Fruit fly (Drosophila melanogaster) whole organism, adult: ENCODE data around the gene CG3655.

Source experiments
- CG11617 ChIP-seq: fragments of 200-800 bp; sonication (Bioruptor generic); optimal IDR thresholded peaks from 2 replicates; lab custom pipeline; 2017; ENCODE audit warnings: mild to moderate bottlenecking, missing biosample characterization, missing genetic modification reagents, missing genetic modification characterization
- CG14711 ChIP-seq: fragments of 200-800 bp; sonication (Bioruptor generic); optimal IDR thresholded peaks from 2 replicates; lab custom pipeline; 2018; ENCODE audit warnings: missing biosample characterization, mild to moderate bottlenecking, missing genetic modification characterization, moderate library complexity
- CG33017 ChIP-seq: fragments of 200-800 bp; sonication (Bioruptor generic); optimal IDR thresholded peaks from 2 replicates; lab custom pipeline; 2018; ENCODE audit warnings: missing biosample characterization, mild to moderate bottlenecking, missing genetic modification characterization, moderate library complexity
- kay ChIP-seq: fragments of 200-800 bp; sonication (Bioruptor generic); peaks from one replicate; lab custom pipeline; 2016; ENCODE audit warnings: missing biosample characterization, missing genetic modification characterization, borderline replicate concordance

DNA sequence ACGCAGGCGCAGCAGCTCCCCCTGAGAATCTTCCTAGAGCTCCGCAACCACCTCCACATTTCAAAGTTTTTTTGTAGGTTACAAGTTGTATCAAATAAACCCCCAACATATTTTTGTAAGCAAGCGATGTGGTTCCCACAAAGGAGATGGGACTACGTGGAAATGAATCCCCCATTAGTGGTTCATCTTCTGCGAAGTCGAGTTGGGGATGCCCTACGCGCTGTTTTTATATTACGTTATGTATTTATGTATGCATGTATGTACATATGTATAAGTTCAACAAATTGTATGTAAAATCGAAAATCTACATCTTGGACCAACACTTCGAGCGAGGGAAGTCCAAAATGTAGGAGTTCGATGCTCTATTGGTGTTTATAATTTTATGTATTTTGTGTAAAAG is 88.8 kb downstream of the CG3655 start, which contains the start of gene CG42259:
- no peak for TF ChIP-seq CG14711 (tag; lab: Kevin White, UChicago)
- TF ChIP-seq kay (GFP tag; lab: Kevin White, UChicago): no peak
- TF ChIP-seq CG33017 (tag; lab: Kevin White, UChicago): no peak
- TF ChIP-seq CG11617 (GFP tag; lab: Kevin White, UChicago): no peak
